Fruit fly (Drosophila melanogaster): Measurements from ENCODE around the gene Skel.
A peak's percentile ranks its signal among the peaks of the same experiment; 100 is the strongest.

Gene Skel

DNA sequence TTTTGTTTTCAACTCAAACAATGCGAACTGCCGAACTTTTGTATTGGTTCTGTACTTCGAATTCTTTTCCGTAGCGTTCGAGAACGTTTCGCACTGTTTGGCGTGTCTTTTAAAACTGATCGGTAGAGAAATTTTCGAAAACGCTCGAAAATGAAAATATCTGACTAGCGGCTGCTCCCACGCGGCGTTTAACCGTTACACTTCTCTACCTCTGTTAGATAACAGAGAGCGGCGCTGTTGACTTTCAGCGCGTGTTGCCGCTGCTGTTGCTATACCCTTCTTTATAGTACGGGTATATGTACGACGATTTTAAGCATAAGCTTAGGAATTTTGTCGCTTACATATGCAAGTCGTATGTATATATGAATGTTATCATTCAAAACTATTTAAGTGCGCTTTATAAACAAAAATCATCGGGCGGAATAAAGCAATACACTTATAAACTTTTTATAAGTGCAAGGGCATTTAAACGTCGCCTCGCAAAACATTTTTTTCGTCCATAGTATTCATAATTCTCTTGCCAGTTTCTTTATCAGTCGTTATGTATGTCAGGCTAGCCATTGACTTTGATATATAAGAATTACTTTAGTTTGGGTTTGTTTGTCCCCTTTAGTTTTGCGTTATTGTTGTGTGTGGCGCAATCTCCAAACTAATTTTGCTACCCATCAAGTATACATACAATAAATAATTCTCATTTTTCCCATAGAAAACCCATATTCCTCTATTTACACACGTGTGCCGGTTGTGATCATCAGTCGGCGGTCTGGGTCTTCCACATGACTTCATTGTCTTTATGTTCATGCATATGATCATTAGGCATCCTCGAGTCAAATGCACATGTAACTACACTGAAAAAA, 5.7 kb upstream of the Skel start, which contains the start of gene Phyhd1 (continued):
- TF ChIP-seq Ssrp (tag; optimal IDR thresholded peaks at IDR 0.05) (peak; percentile 91), cad (GFP tag; optimal IDR thresholded peaks at IDR 0.05) (no peak), ttk (GFP tag; IDR thresholded peaks at IDR 0.05) (peak; percentile 90), tgo (GFP tag; IDR thresholded peaks at IDR 0.05) (peak; percentile 92), CG18011 (GFP tag; optimal IDR thresholded peaks at IDR 0.05) (peak; percentile 82), danr (GFP tag; IDR thresholded peaks at IDR 0.05) (peak; percentile 70), CG9876 (GFP tag; optimal IDR thresholded peaks at IDR 0.05) (peak; percentile 87), CG6254 (GFP tag; optimal IDR thresholded peaks at IDR 0.05) (peak; percentile 88), E2f1 (GFP tag; IDR thresholded peaks at IDR 0.05) (peak; percentile 94), sisA (GFP tag; IDR thresholded peaks at IDR 0.05) (peak; percentile 93), amos (GFP tag; IDR thresholded peaks at IDR 0.05; ENCODE audit: partially characterized antibody) (no peak), lov (optimal IDR thresholded peaks at IDR 0.05) (no peak), lov (GFP tag; IDR thresholded peaks at IDR 0.05) (peak; percentile 81; the same call in 2 of the 3 replicates), lbe (GFP tag; optimal IDR thresholded peaks at IDR 0.05) (peak; percentile 70), dm (GFP tag; optimal IDR thresholded peaks at IDR 0.05) (peak; percentile 93), disco-r (GFP tag; optimal IDR thresholded peaks at IDR 0.05) (peak; percentile 93), CG1832 (GFP tag; optimal IDR thresholded peaks at IDR 0.05) (no peak), CG3838 (GFP tag; optimal IDR thresholded peaks at IDR 0.05) (peak; percentile 70), CG12104 (GFP tag; optimal IDR thresholded peaks at IDR 0.05) (peak; percentile 79), ash1 (GFP tag; optimal IDR thresholded peaks at IDR 0.05) (peak; percentile 8), onecut (GFP tag; IDR thresholded peaks at IDR 0.05) (peak; percentile 90), bigmax (GFP tag; optimal IDR thresholded peaks at IDR 0.05) (peak; percentile 2), Dfd (GFP tag; optimal IDR thresholded peaks at IDR 0.05) (no peak), Hr3 (GFP tag; optimal IDR thresholded peaks at IDR 0.05) (peak; percentile 94), Hsf (GFP tag; optimal IDR thresholded peaks at IDR 0.05) (peak; percentile 96), dysf (GFP tag; IDR thresholded peaks at IDR 0.05) (peak; percentile 96), PHDP (tag; optimal IDR thresholded peaks at IDR 0.05) (peak; percentile 95), CG7745 (tag; optimal IDR thresholded peaks at IDR 0.05) (peak; percentile 34), aop (GFP tag; IDR thresholded peaks at IDR 0.05) (no peak), Dll (GFP tag; IDR thresholded peaks at IDR 0.05; ENCODE audit: partially characterized antibody) (no peak), HmgD (GFP tag; optimal IDR thresholded peaks at IDR 0.05) (peak; percentile 95), insv (GFP tag; optimal IDR thresholded peaks at IDR 0.05) (peak; percentile 14 to 34), grn (GFP tag; optimal IDR thresholded peaks at IDR 0.05) (peak; percentile 79), wor (GFP tag; IDR thresholded peaks at IDR 0.05) (peak; percentile 86), Sox102F (GFP tag; optimal IDR thresholded peaks at IDR 0.05) (peak; percentile 96), chm (GFP tag; IDR thresholded peaks at IDR 0.05) (peak; percentile 98), Ets65A (GFP tag) (peak; percentile 98), kah (GFP tag; optimal IDR thresholded peaks at IDR 0.05) (peak; percentile 63), CG13296 (GFP tag; optimal IDR thresholded peaks at IDR 0.05) (peak; percentile 83), CG3726 (GFP tag; IDR thresholded peaks at IDR 0.05) (peak; percentile 89), CG3847 (GFP tag; IDR thresholded peaks at IDR 0.05) (peak; percentile 92), pfk (GFP tag; optimal IDR thresholded peaks at IDR 0.05) (no peak), tin (GFP tag; optimal IDR thresholded peaks at IDR 0.05) (peak; percentile 93), Ravus (GFP tag; IDR thresholded peaks at IDR 0.05) (peak; percentile 86), CG18476 (GFP tag; optimal IDR thresholded peaks at IDR 0.05) (peak; percentile 95), HLH3B (GFP tag; IDR thresholded peaks at IDR 0.05) (peak; percentile 97), yki (optimal IDR thresholded peaks at IDR 0.05) (no peak), nau (GFP tag; optimal IDR thresholded peaks at IDR 0.05) (peak; percentile 94), CG34224 (GFP tag; IDR thresholded peaks at IDR 0.05; ENCODE audit: partially characterized antibody) (no peak), Doc2 (GFP tag; IDR thresholded peaks at IDR 0.05) (peak; percentile 53; the same call in 1 of the 2 replicates)

Data from whole organism, embryonic.